Worm (Caenorhabditis elegans) whole organism, dauer: ENCODE measurements around the gene srsx-12.

Source experiments
- unc-62 ChIP-seq: sonication (generic microtip); optimal IDR thresholded peaks from 2 replicates; lab custom pipeline; 2017; ENCODE audit warnings: missing biosample characterization, missing genetic modification reagents, missing genetic modification characterization

srsx-12 gene

ce11 chrV:4937337-4937736, 43.4 kb downstream of the srsx-12 start:
- TF ChIP-seq unc-62 (GFP tag; lab: Kevin White, UChicago) = no peak

DNA sequence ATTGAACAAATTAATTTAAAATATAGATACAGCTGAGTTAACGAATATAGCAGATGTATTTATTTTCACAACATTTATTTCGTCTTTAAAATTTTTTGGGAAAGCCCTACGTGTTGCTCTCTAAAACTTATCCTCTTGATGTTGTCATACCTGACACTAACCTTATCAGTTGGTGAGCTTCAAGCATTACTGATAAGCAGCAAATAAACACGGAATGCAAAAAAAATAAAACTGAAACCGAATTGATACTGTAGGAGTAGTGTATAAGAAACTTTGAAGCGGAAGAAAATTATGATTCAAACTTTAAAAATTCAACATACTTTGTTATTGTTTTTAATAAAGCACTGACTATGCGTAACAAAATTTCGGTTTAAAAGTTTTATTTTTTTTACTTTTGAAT, 45.7 kb downstream of the srsx-12 start:
- no peak for TF ChIP-seq unc-62 (GFP tag; lab: Kevin White, UChicago)

- TF ChIP-seq unc-62 (GFP tag; lab: Kevin White, UChicago) = no peak
These were observed 46.4 kb downstream of the srsx-12 start, which contains the start of gene catp-2 for ce11 chrV:4934406-4934805. Gene catp-2, plus strand, starts transcription at chrV:4934706.

ce11 chrV:4933268-4933667, 47.5 kb downstream of the srsx-12 start:
- TF ChIP-seq unc-62 (GFP tag; lab: Kevin White, UChicago) = no peak

ce11 chrV:4932814-4933213, 48.0 kb downstream of the srsx-12 start, which contains the start of gene C02E7.10:
Gene C02E7.10, minus strand, starts transcription at chrV:4933045.
- no peak for TF ChIP-seq unc-62 (GFP tag; lab: Kevin White, UChicago)
